Fruit fly (Drosophila melanogaster) whole organism, embryonic: ENCODE data around the gene Tom70.

ENCODE experiments used
- BEAF-32 ChIP-seq: fragments of 200-800 bp; sonication (Bioruptor generic); optimal IDR thresholded peaks from 3 replicates; lab custom pipeline; 2017; ENCODE audit warnings: missing biosample characterization, missing genetic modification characterization, mild to moderate bottlenecking, moderate library complexity, missing genetic modification reagents
- CG10366 ChIP-seq: fragments of 200-800 bp; sonication (Bioruptor generic); IDR thresholded peaks from 2 replicates; pipeline ENCODE4 v1.3.6; 2022; ENCODE audit warnings: missing biosample characterization, missing genetic modification characterization
- CG14441 ChIP-seq: fragments of 200-800 bp; sonication (Bioruptor generic); IDR thresholded peaks from 2 replicates; pipeline ENCODE4 v1.3.6; 2022; ENCODE audit warnings: missing biosample characterization, missing genetic modification characterization
- CG14667 ChIP-seq: fragments of 200-800 bp; sonication (Bioruptor generic); IDR thresholded peaks from 2 replicates; pipeline ENCODE4 v1.3.6; 2022; ENCODE audit warnings: missing biosample characterization, missing genetic modification characterization
- CG15073 ChIP-seq: fragments of 200-800 bp; sonication (Bioruptor generic); optimal IDR thresholded peaks from 2 replicates; lab custom pipeline; 2016; ENCODE audit warnings: missing biosample characterization, missing genetic modification characterization
- CG15514 ChIP-seq: fragments of 200-800 bp; sonication (Bioruptor generic); optimal IDR thresholded peaks from 3 replicates; lab custom pipeline; 2017; ENCODE audit warnings: missing biosample characterization, missing genetic modification characterization, mild to moderate bottlenecking, moderate library complexity, missing genetic modification reagents
- CG16815 ChIP-seq: fragments of 200-800 bp; sonication (Bioruptor generic); optimal IDR thresholded peaks from 3 replicates; lab custom pipeline; 2017; ENCODE audit warnings: missing biosample characterization, mild to moderate bottlenecking, missing genetic modification characterization
- CG17186 ChIP-seq: fragments of 200-800 bp; sonication (Bioruptor generic); optimal IDR thresholded peaks from 3 replicates; lab custom pipeline; 2017; ENCODE audit warnings: missing biosample characterization, missing genetic modification reagents, missing genetic modification characterization
- CG18011 ChIP-seq: fragments of 200-800 bp; sonication (Bioruptor generic); optimal IDR thresholded peaks from 2 replicates; lab custom pipeline; 2017; ENCODE audit warnings: missing biosample characterization, missing genetic modification characterization, mild to moderate bottlenecking, moderate library complexity, missing genotype
- CG18619 ChIP-seq: fragments of 200-800 bp; sonication (Bioruptor generic); optimal IDR thresholded peaks from 3 replicates; lab custom pipeline; 2017; ENCODE audit warnings: missing biosample characterization, mild to moderate bottlenecking, missing genetic modification characterization
- CG2120 ChIP-seq: fragments of 200-800 bp; sonication (Bioruptor generic); optimal IDR thresholded peaks from 3 replicates; lab custom pipeline; 2016; ENCODE audit warnings: missing biosample characterization, missing genetic modification characterization
- CG2889 ChIP-seq: fragments of 200-800 bp; sonication (Bioruptor generic); IDR thresholded peaks from 3 replicates; pipeline ENCODE4 v1.3.6; 2022; ENCODE audit warnings: missing biosample characterization, missing genetic modification characterization
- CG30403 ChIP-seq: fragments of 200-800 bp; sonication (Bioruptor generic); optimal IDR thresholded peaks from 3 replicates; lab custom pipeline; 2016; ENCODE audit warnings: missing biosample characterization, missing genetic modification characterization
- CG3847 ChIP-seq: fragments of 200-800 bp; sonication (Bioruptor generic); IDR thresholded peaks from 2 replicates; pipeline ENCODE4 v1.3.6; 2022; ENCODE audit warnings: missing biosample characterization, missing genetic modification characterization
- CG4707 ChIP-seq: fragments of 200-800 bp; sonication (Bioruptor generic); optimal IDR thresholded peaks from 2 replicates; lab custom pipeline; 2018; ENCODE audit warnings: missing biosample characterization, mild to moderate bottlenecking, missing genetic modification characterization, moderate library complexity
- CG4854 ChIP-seq: fragments of 200-800 bp; sonication (Bioruptor generic); optimal IDR thresholded peaks from 2 replicates; lab custom pipeline; 2016; ENCODE audit warnings: missing biosample characterization, missing genetic modification characterization, inconsistent platforms
- CG6791 ChIP-seq: fragments of 200-800 bp; sonication (Bioruptor generic); IDR thresholded peaks from 3 replicates; pipeline ENCODE4 v1.3.6; 2022; ENCODE audit warnings: missing biosample characterization, missing genetic modification characterization; ENCODE audit not compliant: partially characterized antibody
- CG8924 ChIP-seq: fragments of 200-800 bp; optimal IDR thresholded peaks from 3 replicates; lab custom pipeline; 2019; ENCODE audit warnings: missing biosample characterization, mild to moderate bottlenecking, missing genetic modification characterization, moderate library complexity
- CG9437 ChIP-seq: fragments of 200-800 bp; sonication (Bioruptor generic); optimal IDR thresholded peaks from 2 replicates; lab custom pipeline; 2018; ENCODE audit warnings: missing biosample characterization, mild to moderate bottlenecking, missing genetic modification characterization
- CG9797 ChIP-seq: fragments of 200-800 bp; sonication (Bioruptor generic); optimal IDR thresholded peaks from 3 replicates; lab custom pipeline; 2018; ENCODE audit warnings: missing biosample characterization, mild to moderate bottlenecking, missing genetic modification characterization
- CG9876 ChIP-seq: fragments of 200-800 bp; sonication (Bioruptor generic); optimal IDR thresholded peaks from 2 replicates; lab custom pipeline; 2016; ENCODE audit warnings: missing biosample characterization, missing genetic modification characterization
- Dip3 ChIP-seq: fragments of 200-800 bp; sonication (Bioruptor generic); optimal IDR thresholded peaks from 3 replicates; lab custom pipeline; 2016; ENCODE audit warnings: missing biosample characterization, missing genetic modification characterization
- E2f2 ChIP-seq: fragments of 200-800 bp; sonication (Bioruptor generic); IDR thresholded peaks from 2 replicates; pipeline ENCODE4 v1.3.6; 2022; ENCODE audit warnings: missing biosample characterization, missing genetic modification characterization
- Elba2 ChIP-seq: fragments of 200-800 bp; sonication (Bioruptor generic); optimal IDR thresholded peaks from 3 replicates; lab custom pipeline; 2016; ENCODE audit warnings: missing biosample characterization, missing genetic modification characterization
- Gug ChIP-seq: fragments of 200-800 bp; sonication (Bioruptor generic); IDR thresholded peaks from 4 replicates; pipeline ENCODE4 v1.3.6; 2022; ENCODE audit warnings: missing biosample characterization, missing genetic modification characterization
- HLHmδ ChIP-seq: fragments of 200-800 bp; sonication (Bioruptor generic); optimal IDR thresholded peaks from 2 replicates; lab custom pipeline; 2018; ENCODE audit warnings: missing biosample characterization, mild to moderate bottlenecking, missing genetic modification characterization, moderate library complexity
- Hr51 ChIP-seq, 2 experiments: fragments of 200-800 bp; sonication (Bioruptor generic); optimal IDR thresholded peaks; 2 replicates in 1 of 2; 3 replicates in 1 of 2; lab custom pipeline; 2016 to 2018; ENCODE audit warnings: missing biosample characterization in 2 of 2, missing genetic modification characterization in 2 of 2, mild to moderate bottlenecking in 1 of 2, moderate library complexity in 1 of 2
- MESR4 ChIP-seq: fragments of 200-800 bp; sonication (Bioruptor generic); optimal IDR thresholded peaks from 2 replicates; lab custom pipeline; 2018; ENCODE audit warnings: missing biosample characterization, mild to moderate bottlenecking, missing genetic modification characterization, moderate library complexity
- Med ChIP-seq: fragments of 200-800 bp; sonication (Bioruptor generic); peaks from one replicate; lab custom pipeline; 2016; ENCODE audit warnings: missing biosample characterization, missing genetic modification characterization, mild to moderate bottlenecking, inconsistent platforms, moderate library complexity
- Nf-YB ChIP-seq: fragments of 200-800 bp; sonication (Bioruptor generic); optimal IDR thresholded peaks from 3 replicates; lab custom pipeline; 2019; ENCODE audit warnings: missing biosample characterization, mild to moderate bottlenecking, missing genetic modification characterization, moderate library complexity
- PHDP ChIP-seq: fragments of 200-800 bp; sonication (Bioruptor generic); optimal IDR thresholded peaks from 3 replicates; lab custom pipeline; 2018; ENCODE audit warnings: missing biosample characterization, mild to moderate bottlenecking, missing genetic modification characterization, moderate library complexity
- Stat92E ChIP-seq, 3 experiments: fragments of >200 bp in 2 of 3; fragments of 200-800 bp in 1 of 3; sonication (Bioruptor generic) in 1 of 3; optimal IDR thresholded peaks; 2 replicates each; lab custom pipeline; 2017 to 2019; ENCODE audit warnings: missing biosample characterization in 3 of 3, missing genetic modification characterization in 3 of 3, mild to moderate bottlenecking in 1 of 3, moderate library complexity in 1 of 3
- Xbp1 ChIP-seq: fragments of 200-800 bp; sonication (Bioruptor generic); optimal IDR thresholded peaks from 3 replicates; lab custom pipeline; 2016; ENCODE audit warnings: missing biosample characterization, mild to moderate bottlenecking, missing genetic modification characterization
- Xrp1 ChIP-seq: fragments of 200-800 bp; sonication (Bioruptor generic); IDR thresholded peaks from 2 replicates; pipeline ENCODE4 v1.3.6; 2022; ENCODE audit warnings: missing biosample characterization, missing genetic modification characterization
- al ChIP-seq: fragments of 200-800 bp; sonication (Bioruptor generic); IDR thresholded peaks from 2 replicates; pipeline ENCODE4 v1.3.6; 2022; ENCODE audit warnings: missing biosample characterization, missing genetic modification characterization
- btn ChIP-seq: fragments of 200-800 bp; sonication (Bioruptor generic); optimal IDR thresholded peaks from 2 replicates; lab custom pipeline; 2016; ENCODE audit warnings: missing biosample characterization, missing genetic modification characterization
- chn ChIP-seq: fragments of 200-800 bp; sonication (Bioruptor generic); optimal IDR thresholded peaks from 2 replicates; lab custom pipeline; 2016; ENCODE audit warnings: missing biosample characterization, missing genetic modification characterization
- ci ChIP-seq: fragments of 200-800 bp; sonication (Bioruptor generic); IDR thresholded peaks from 3 replicates; pipeline ENCODE4 v1.3.6; 2022; ENCODE audit warnings: missing biosample characterization, missing genetic modification characterization
- cwo ChIP-seq: fragments of 200-800 bp; sonication (Bioruptor generic); optimal IDR thresholded peaks from 3 replicates; lab custom pipeline; 2017; ENCODE audit warnings: missing biosample characterization, missing genetic modification characterization, mild to moderate bottlenecking, moderate library complexity, missing genetic modification reagents
- dpn ChIP-seq, 2 experiments: fragments of 200-800 bp; sonication (Bioruptor generic); optimal IDR thresholded peaks; 3 replicates each; lab custom pipeline; 2016; ENCODE audit warnings: missing biosample characterization in 2 of 2, missing genetic modification characterization in 2 of 2
- insv ChIP-seq, 2 experiments: fragments of 200-800 bp; sonication (Bioruptor generic); optimal IDR thresholded peaks; 3 replicates each; lab custom pipeline; 2016 to 2018; ENCODE audit warnings: missing biosample characterization in 2 of 2, missing genetic modification characterization in 2 of 2
- jumu ChIP-seq: fragments of 200-800 bp; sonication (Bioruptor generic); optimal IDR thresholded peaks from 3 replicates; lab custom pipeline; 2016; ENCODE audit warnings: missing biosample characterization, missing genetic modification characterization
- lilli ChIP-seq: fragments of 200-800 bp; sonication (Bioruptor generic); optimal IDR thresholded peaks from 3 replicates; lab custom pipeline; 2016; ENCODE audit warnings: missing biosample characterization, missing genetic modification characterization
- nau ChIP-seq: fragments of 200-800 bp; sonication (Bioruptor generic); optimal IDR thresholded peaks from 3 replicates; lab custom pipeline; 2017; ENCODE audit warnings: missing biosample characterization, mild to moderate bottlenecking, missing genetic modification characterization, missing genetic modification reagents
- phol ChIP-seq: fragments of 200-800 bp; sonication (Bioruptor generic); optimal IDR thresholded peaks from 3 replicates; lab custom pipeline; 2018; ENCODE audit warnings: missing biosample characterization, mild to moderate bottlenecking, missing genetic modification characterization, moderate library complexity
- pnt ChIP-seq: fragments of 200-800 bp; sonication (Bioruptor generic); optimal IDR thresholded peaks from 3 replicates; lab custom pipeline; 2016; ENCODE audit warnings: missing biosample characterization, missing genetic modification characterization
- sens ChIP-seq: fragments of 200-800 bp; sonication (Bioruptor generic); peaks from one replicate; lab custom pipeline; 2016; ENCODE audit warnings: missing biosample characterization, missing genetic modification characterization
- stc ChIP-seq: fragments of 200-800 bp; sonication (Bioruptor generic); IDR thresholded peaks from 2 replicates; pipeline ENCODE4 v1.3.6; 2022; ENCODE audit warnings: missing biosample characterization, missing genetic modification characterization
- sug ChIP-seq: fragments of 200-800 bp; optimal IDR thresholded peaks from 2 replicates; lab custom pipeline; 2019; ENCODE audit warnings: missing biosample characterization, mild to moderate bottlenecking, missing genetic modification characterization, moderate library complexity
- vvl ChIP-seq: fragments of 200-800 bp; sonication (Bioruptor generic); IDR thresholded peaks from 2 replicates; pipeline ENCODE4 v1.3.6; 2022; ENCODE audit warnings: missing biosample characterization, missing genetic modification characterization

Gene Tom70

dm6 chr2L:11987945-11988344, 50.4 kb downstream of the Tom70 start, which contains the start of the genes CG6686 and CG34163 (continued):
- TF ChIP-seq CG8924 (tag; lab: Kevin White, UChicago) = peak; percentile 64
- TF ChIP-seq CG18011 (GFP tag; lab: Kevin White, UChicago) = peak; percentile 14
- no peak for TF ChIP-seq btn (GFP tag; lab: Kevin White, UChicago)
- peak; percentile 61 for TF ChIP-seq CG9437 (GFP tag; lab: Kevin White, UChicago)
- TF ChIP-seq CG9876 (GFP tag; lab: Kevin White, UChicago) = peak; percentile 9
- TF ChIP-seq CG3847 (GFP tag; lab: Robert Waterston, UW) = 0 out of 2 replicates have a peak, but pooled peaks have one; percentile 24
- TF ChIP-seq E2f2 (GFP tag; lab: Robert Waterston, UW) = peak; percentile 64
- TF ChIP-seq ci (GFP tag; lab: Robert Waterston, UW) = no peak
- TF ChIP-seq BEAF-32 (GFP tag; lab: Kevin White, UChicago) = peak; percentile 41
- peak in 1 of 2 experiments; percentile 3 for TF ChIP-seq insv (GFP tag; optimal IDR thresholded peaks at IDR 0.05; lab: Kevin White, UChicago)
- peak; percentile 6 for TF ChIP-seq PHDP (tag; lab: Kevin White, UChicago)
- TF ChIP-seq dpn (GFP tag; optimal IDR thresholded peaks at IDR 0.05; lab: Kevin White, UChicago) = peak; percentile 20 to 44
- TF ChIP-seq CG10366 = peak; percentile 39; the same call in 1 of the 2 replicates
- TF ChIP-seq CG9797 (GFP tag; lab: Kevin White, UChicago) = peak; percentile 74
- TF ChIP-seq Med = peak; percentile 87
- TF ChIP-seq lilli = peak; percentile 80
- peak; percentile 86 for TF ChIP-seq sens (GFP tag; lab: Kevin White, UChicago)
- peak; percentile 41; the same call in 1 of the 2 replicates for TF ChIP-seq CG14441
- peak; percentile 0 for TF ChIP-seq MESR4 (GFP tag; lab: Kevin White, UChicago)
- peak; percentile 51 for TF ChIP-seq CG4854 (GFP tag; lab: Kevin White, UChicago)
- TF ChIP-seq CG15514 (GFP tag; lab: Kevin White, UChicago) = peak; percentile 49
- TF ChIP-seq CG6791 (GFP tag; lab: Robert Waterston, UW) = no peak
- no peak for TF ChIP-seq HLHmδ (GFP tag; lab: Kevin White, UChicago)
- TF ChIP-seq CG4707 = no peak
- TF ChIP-seq jumu (GFP tag; lab: Kevin White, UChicago) = peak; percentile 53
- peak; percentile 88 for TF ChIP-seq CG17186 (GFP tag; lab: Kevin White, UChicago)
- TF ChIP-seq sug = peak; percentile 54
- no peak for TF ChIP-seq CG2889 (GFP tag; lab: Robert Waterston, UW)
- peak; percentile 76 for TF ChIP-seq CG2120 (GFP tag; lab: Kevin White, UChicago)
- peak; percentile 69 for TF ChIP-seq CG30403 (GFP tag; lab: Kevin White, UChicago)
- TF ChIP-seq CG15073 (GFP tag; lab: Kevin White, UChicago) = no peak
- no peak for TF ChIP-seq CG16815
- peak; percentile 11 for TF ChIP-seq pnt (GFP tag; lab: Kevin White, UChicago)
- TF ChIP-seq CG18619 (GFP tag; lab: Kevin White, UChicago) = no peak
- TF ChIP-seq chn (GFP tag; lab: Kevin White, UChicago) = peak; percentile 21
- 0 out of 2 replicates have a peak, but pooled peaks have one; percentile 18 for TF ChIP-seq stc
- TF ChIP-seq al (GFP tag; lab: Robert Waterston, UW) = peak; percentile 37; the same call in 1 of the 2 replicates
- peak; percentile 45; the same call in 1 of the 4 replicates for TF ChIP-seq Gug (GFP tag; lab: Robert Waterston, UW)
- peak in 1 of 3 experiments; percentile 38 for TF ChIP-seq Stat92E (GFP tag; optimal IDR thresholded peaks at IDR 0.05; lab: Kevin White, UChicago)
- TF ChIP-seq CG14667 (GFP tag; lab: Robert Waterston, UW) = peak; percentile 20; the same call in 1 of the 2 replicates
- TF ChIP-seq cwo (GFP tag; lab: Kevin White, UChicago) = no peak
- TF ChIP-seq Hr51 (GFP tag; optimal IDR thresholded peaks at IDR 0.05; lab: Kevin White, UChicago) = peak in 1 of 2 experiments; percentile 54
- peak; percentile 68 for TF ChIP-seq phol (tag; lab: Kevin White, UChicago)
- TF ChIP-seq Xrp1 (GFP tag; lab: Robert Waterston, UW) = peak; percentile 27; the same call in 1 of the 2 replicates
- peak; percentile 61 for TF ChIP-seq Xbp1 (GFP tag; lab: Kevin White, UChicago)
- TF ChIP-seq vvl (GFP tag; lab: Robert Waterston, UW) = peak; percentile 40; the same call in 1 of the 2 replicates
- TF ChIP-seq nau = no peak
- TF ChIP-seq Elba2 (GFP tag; lab: Kevin White, UChicago) = no peak
- peak; percentile 15 for TF ChIP-seq Nf-YB (GFP tag; lab: Kevin White, UChicago)
- peak; percentile 56 for TF ChIP-seq Dip3 (GFP tag; lab: Kevin White, UChicago)
